Fruit fly (Drosophila melanogaster): ENCODE results near the gene CG14963.
A peak's percentile ranks its signal among the peaks of the same experiment; 100 is the strongest.

Gene CG14963

DNA sequence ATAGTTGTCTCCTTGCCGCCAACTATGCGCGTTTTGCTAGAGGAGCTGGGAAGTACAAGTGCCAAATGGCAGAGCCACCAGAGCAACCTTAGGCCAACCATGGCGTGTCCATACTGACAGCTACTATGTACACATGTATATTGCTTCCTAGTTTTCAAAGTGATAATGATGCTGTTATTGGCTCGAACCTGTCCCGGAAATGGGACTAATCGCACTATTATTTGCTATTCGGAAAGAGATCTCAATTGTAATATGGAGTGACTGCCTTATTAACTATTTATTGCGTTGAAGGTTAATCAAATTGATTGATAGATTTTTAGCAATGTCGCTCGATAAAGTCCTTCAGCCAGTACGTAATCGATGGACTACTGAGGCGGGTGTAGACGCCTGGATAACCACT, 32.0 kb upstream of the CG14963 start, which contains the start of gene CG33159:
Gene CG33159, minus strand, starts transcription at position 101 of the 400 bp plus-strand sequence.
- no peak for TF ChIP-seq Mio (GFP tag; optimal IDR thresholded peaks at IDR 0.05)
- TF ChIP-seq dl (GFP tag; optimal IDR thresholded peaks at IDR 0.05; ENCODE audit: insufficient read depth in 1 of 2, partially characterized antibody in 2 of 2): no peak
- TF ChIP-seq Sp1 (GFP tag; optimal IDR thresholded peaks at IDR 0.05): no peak
- no peak for TF ChIP-seq br (GFP tag; optimal IDR thresholded peaks at IDR 0.05)
- TF ChIP-seq foxo (GFP tag; optimal IDR thresholded peaks at IDR 0.05): no peak
- TF ChIP-seq ey (GFP tag; optimal IDR thresholded peaks at IDR 0.05): no peak

dm6 chr3L:3203062-3203461, 30.7 kb upstream of the CG14963 start, which contains the start of gene CG32271:
TSS of gene CG32271 (minus strand) at chr3L:3203162.
- TF ChIP-seq br (GFP tag; optimal IDR thresholded peaks at IDR 0.05) (no peak), psq (GFP tag; optimal IDR thresholded peaks at IDR 0.05) (no peak), CG9705 (GFP tag; optimal IDR thresholded peaks at IDR 0.05) (no peak), dmrt93B (GFP tag; optimal IDR thresholded peaks at IDR 0.05) (no peak), brk (GFP tag; optimal IDR thresholded peaks at IDR 0.05) (no peak), woc (GFP tag; optimal IDR thresholded peaks at IDR 0.05) (no peak), dsf (GFP tag; optimal IDR thresholded peaks at IDR 0.05; ENCODE audit: borderline replicate concordance) (no peak), GATAd (GFP tag; optimal IDR thresholded peaks at IDR 0.05) (no peak), tai (GFP tag; optimal IDR thresholded peaks at IDR 0.05) (no peak), OdsH (GFP tag; optimal IDR thresholded peaks at IDR 0.05) (no peak), usp (GFP tag; optimal IDR thresholded peaks at IDR 0.05) (no peak), Hr78 (GFP tag; optimal IDR thresholded peaks at IDR 0.05) (no peak), sage (GFP tag; optimal IDR thresholded peaks at IDR 0.05) (no peak), Hr83 (GFP tag; optimal IDR thresholded peaks at IDR 0.05; ENCODE audit: poor library complexity, severe bottlenecking) (no peak), lola (GFP tag; optimal IDR thresholded peaks at IDR 0.05) (no peak), rgr (GFP tag; optimal IDR thresholded peaks at IDR 0.05) (no peak)

DNA sequence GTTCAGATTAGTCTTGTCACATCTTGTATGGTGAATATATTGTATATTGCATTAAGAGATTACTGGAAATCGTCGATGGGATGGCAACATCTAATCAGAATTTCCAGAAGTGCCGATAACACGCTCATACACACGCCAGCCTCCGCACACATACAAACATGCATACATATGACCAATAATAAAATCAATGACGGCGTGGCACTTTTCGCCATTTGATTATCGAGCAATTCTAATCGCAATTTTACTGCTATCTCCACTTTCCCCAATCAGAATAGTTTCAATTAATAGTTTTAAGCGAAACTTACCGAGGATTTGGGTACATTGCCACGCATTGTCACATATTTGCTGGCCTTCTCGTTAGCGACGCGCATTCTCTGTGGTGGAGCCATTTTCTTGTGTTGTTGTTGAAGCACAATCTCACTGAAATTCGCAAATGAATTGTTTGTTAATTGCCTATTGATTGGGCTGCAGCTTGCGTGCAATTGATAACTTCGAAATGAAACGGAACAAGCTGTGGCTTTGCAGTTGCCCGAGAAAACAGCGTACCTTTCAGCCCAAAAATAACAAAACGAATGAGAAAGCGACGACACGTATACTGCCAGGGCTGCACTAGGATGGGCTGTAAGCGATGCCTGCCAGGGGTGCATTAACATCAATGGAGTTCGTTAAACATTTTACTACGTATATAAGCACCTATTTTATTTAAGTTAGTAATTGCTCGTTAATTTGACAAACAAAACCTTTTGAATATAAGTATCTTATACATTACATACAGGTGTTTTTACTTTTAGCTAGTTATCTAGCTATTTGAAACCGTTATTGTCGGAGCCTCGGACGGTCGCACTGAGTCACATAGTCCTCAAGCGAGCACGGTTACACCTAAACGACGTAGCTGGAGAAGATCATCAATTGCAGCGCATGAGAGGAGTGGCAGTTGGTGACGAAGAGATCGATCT, 26.4 kb upstream of the CG14963 start, which contains the start of the genes CG32276 and gry:
Gene CG32276, minus strand, starts transcription at position 601 of the 956 bp plus-strand sequence.
Gene gry, plus strand, starts transcription at position 644 of the 956 bp plus-strand sequence.
- TF ChIP-seq tai (GFP tag; optimal IDR thresholded peaks at IDR 0.05): no peak
- no peak for TF ChIP-seq usp (GFP tag; optimal IDR thresholded peaks at IDR 0.05)
- peak in 1 of 2 experiments; percentile 90 for TF ChIP-seq foxo (GFP tag; optimal IDR thresholded peaks at IDR 0.05)
- no peak for TF ChIP-seq Mio (GFP tag; optimal IDR thresholded peaks at IDR 0.05)
- no peak for TF ChIP-seq brk (GFP tag; optimal IDR thresholded peaks at IDR 0.05)
- TF ChIP-seq Vsx2 (GFP tag; optimal IDR thresholded peaks at IDR 0.05; ENCODE audit: partially characterized antibody): no peak
- TF ChIP-seq GATAd (GFP tag; optimal IDR thresholded peaks at IDR 0.05): no peak
- peak; percentile 80 for TF ChIP-seq Sp1 (GFP tag; optimal IDR thresholded peaks at IDR 0.05)
- TF ChIP-seq dsf (GFP tag; optimal IDR thresholded peaks at IDR 0.05; ENCODE audit: borderline replicate concordance): no peak
- no peak for TF ChIP-seq Hnf4 (GFP tag; optimal IDR thresholded peaks at IDR 0.05)
- TF ChIP-seq Jra (GFP tag; optimal IDR thresholded peaks at IDR 0.05): no peak
- peak; percentile 69 for TF ChIP-seq sv (GFP tag; optimal IDR thresholded peaks at IDR 0.05)
- TF ChIP-seq Dfd (GFP tag; optimal IDR thresholded peaks at IDR 0.05): no peak
- no peak for TF ChIP-seq Hr78 (GFP tag; optimal IDR thresholded peaks at IDR 0.05)
- no peak for TF ChIP-seq dl (GFP tag; optimal IDR thresholded peaks at IDR 0.05; ENCODE audit: insufficient read depth in 1 of 2, partially characterized antibody in 2 of 2)
- TF ChIP-seq lola (GFP tag; optimal IDR thresholded peaks at IDR 0.05): no peak
- TF ChIP-seq CG32264 (GFP tag; optimal IDR thresholded peaks at IDR 0.05): peak; percentile 18
- no peak for TF ChIP-seq pan (optimal IDR thresholded peaks at IDR 0.05)
- peak; percentile 97 for TF ChIP-seq CrebA (GFP tag; optimal IDR thresholded peaks at IDR 0.05; ENCODE audit: borderline replicate concordance)
- peak; percentile 87 for TF ChIP-seq rgr (GFP tag; optimal IDR thresholded peaks at IDR 0.05)
- TF ChIP-seq fru (GFP tag; optimal IDR thresholded peaks at IDR 0.05): peak; percentile 89
- no peak for TF ChIP-seq Dif (GFP tag; optimal IDR thresholded peaks at IDR 0.05; ENCODE audit: partially characterized antibody)
- TF ChIP-seq Abd-B (GFP tag; optimal IDR thresholded peaks at IDR 0.05): no peak
- TF ChIP-seq ey (GFP tag; optimal IDR thresholded peaks at IDR 0.05): peak; percentile 76
- TF ChIP-seq psq (GFP tag; optimal IDR thresholded peaks at IDR 0.05): peak; percentile 62
- no peak for TF ChIP-seq Rel (GFP tag; optimal IDR thresholded peaks at IDR 0.05)
- TF ChIP-seq Rel (tag; optimal IDR thresholded peaks at IDR 0.05): peak; percentile 73
- TF ChIP-seq Myc (optimal IDR thresholded peaks at IDR 0.05): peak; percentile 83
- TF ChIP-seq br (GFP tag; optimal IDR thresholded peaks at IDR 0.05): peak; percentile 81
- peak; percentile 57 for TF ChIP-seq Hr83 (GFP tag; optimal IDR thresholded peaks at IDR 0.05; ENCODE audit: poor library complexity, severe bottlenecking)
- peak; percentile 79 for TF ChIP-seq HLH106 (tag; optimal IDR thresholded peaks at IDR 0.05)
- peak; percentile 90 for TF ChIP-seq jim (GFP tag; optimal IDR thresholded peaks at IDR 0.05)
- TF ChIP-seq sage (GFP tag; optimal IDR thresholded peaks at IDR 0.05): no peak
- no peak for TF ChIP-seq dmrt93B (GFP tag; optimal IDR thresholded peaks at IDR 0.05)
- peak; percentile 90 for TF ChIP-seq h (GFP tag; optimal IDR thresholded peaks at IDR 0.05)
- no peak for TF ChIP-seq N (GFP tag; optimal IDR thresholded peaks at IDR 0.05)
- TF ChIP-seq OdsH (GFP tag; optimal IDR thresholded peaks at IDR 0.05): peak; percentile 75
- peak; percentile 88 for TF ChIP-seq woc (GFP tag; optimal IDR thresholded peaks at IDR 0.05)
- peak; percentile 63 for TF ChIP-seq CG9705 (GFP tag; optimal IDR thresholded peaks at IDR 0.05)

All from whole organism, wandering third instar larva.